Fruit fly (Drosophila melanogaster): Measurements from ENCODE around the gene CG10809.

Gene CG10809

dm6 chr3L:9847420-9847977 is 12.2 kb downstream of the CG10809 start:
- no peak for TF ChIP-seq psq (optimal IDR thresholded peaks at IDR 0.05)
- TF ChIP-seq EcR (GFP tag; optimal IDR thresholded peaks at IDR 0.05): no peak
- TF ChIP-seq CG8478 (optimal IDR thresholded peaks at IDR 0.05): no peak
- no peak for TF ChIP-seq Dll (optimal IDR thresholded peaks at IDR 0.05)
- no peak for TF ChIP-seq pan (optimal IDR thresholded peaks at IDR 0.05)
- TF ChIP-seq usp (GFP tag; optimal IDR thresholded peaks at IDR 0.05): no peak

DNA sequence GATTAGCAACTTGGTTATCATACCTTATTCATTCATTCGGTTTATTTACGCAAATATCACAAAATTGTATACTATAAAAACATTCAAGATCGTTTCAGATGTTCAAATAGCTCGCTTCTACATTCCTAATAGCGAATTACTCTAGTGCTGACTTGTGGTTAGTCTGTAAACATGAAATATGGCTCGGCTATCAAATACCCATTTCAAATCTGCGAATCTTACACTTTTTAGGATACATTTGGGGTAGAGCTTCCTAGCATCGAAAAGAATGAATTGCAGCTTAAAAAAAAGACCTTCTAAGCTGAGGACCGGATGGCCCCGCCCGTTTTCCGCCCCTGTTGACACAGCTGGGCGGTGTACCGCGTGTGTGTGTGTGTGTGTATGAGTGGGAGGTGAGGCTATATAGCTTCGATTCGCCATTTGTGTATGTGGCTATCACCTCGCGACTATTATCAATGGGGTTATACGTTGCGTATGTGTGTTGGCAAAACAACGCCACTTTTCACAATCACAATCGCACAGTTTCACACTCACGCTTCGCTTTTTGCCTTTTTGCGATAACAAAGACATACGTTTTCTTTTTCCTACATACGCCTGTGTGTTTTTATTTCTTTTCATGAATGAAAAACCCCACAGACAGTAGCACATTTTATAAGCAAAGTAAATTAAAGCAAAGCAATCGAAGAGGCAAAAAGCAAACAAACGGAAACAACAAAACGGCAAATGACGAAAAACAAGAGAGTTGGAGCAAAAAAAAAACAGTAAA is 12.9 kb downstream of the CG10809 start:
- no peak for TF ChIP-seq pan (optimal IDR thresholded peaks at IDR 0.05)
- TF ChIP-seq psq (optimal IDR thresholded peaks at IDR 0.05): no peak
- no peak for TF ChIP-seq EcR (GFP tag; optimal IDR thresholded peaks at IDR 0.05)

- no peak for TF ChIP-seq pan (optimal IDR thresholded peaks at IDR 0.05)
- TF ChIP-seq Dll (optimal IDR thresholded peaks at IDR 0.05): no peak
- no peak for TF ChIP-seq psq (optimal IDR thresholded peaks at IDR 0.05)
- no peak for TF ChIP-seq CG8478 (optimal IDR thresholded peaks at IDR 0.05)
- TF ChIP-seq EcR (GFP tag; optimal IDR thresholded peaks at IDR 0.05): no peak
- TF ChIP-seq usp (GFP tag; optimal IDR thresholded peaks at IDR 0.05): no peak
Observed at dm6 chr3L:9845980-9846538, 13.6 kb downstream of the CG10809 start.

DNA sequence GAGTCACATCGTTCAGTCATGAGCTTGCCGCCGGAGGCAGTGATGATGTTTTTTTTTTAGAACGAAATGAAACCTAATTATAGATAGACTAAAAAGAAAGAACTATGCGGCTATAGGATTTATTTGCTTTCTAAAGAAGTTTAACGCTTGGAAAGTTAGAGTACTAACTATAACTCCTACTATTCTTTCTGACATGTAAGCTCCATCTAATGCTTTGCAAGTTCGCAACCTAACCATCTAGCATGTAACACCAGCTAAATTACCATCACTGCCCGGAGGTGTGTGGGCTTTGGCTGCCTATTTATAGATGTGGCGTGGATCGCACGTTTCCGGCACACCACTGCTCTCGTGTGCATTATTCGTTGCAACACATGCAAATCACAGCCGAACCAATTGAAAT is 17.6 kb downstream of the CG10809 start:
- TF ChIP-seq usp (GFP tag; optimal IDR thresholded peaks at IDR 0.05): no peak
- no peak for TF ChIP-seq CG8478 (optimal IDR thresholded peaks at IDR 0.05)
- TF ChIP-seq psq (optimal IDR thresholded peaks at IDR 0.05): no peak
- no peak for TF ChIP-seq EcR (GFP tag; optimal IDR thresholded peaks at IDR 0.05)
- no peak for TF ChIP-seq Dll (optimal IDR thresholded peaks at IDR 0.05)
- no peak for TF ChIP-seq pan (optimal IDR thresholded peaks at IDR 0.05)

DNA sequence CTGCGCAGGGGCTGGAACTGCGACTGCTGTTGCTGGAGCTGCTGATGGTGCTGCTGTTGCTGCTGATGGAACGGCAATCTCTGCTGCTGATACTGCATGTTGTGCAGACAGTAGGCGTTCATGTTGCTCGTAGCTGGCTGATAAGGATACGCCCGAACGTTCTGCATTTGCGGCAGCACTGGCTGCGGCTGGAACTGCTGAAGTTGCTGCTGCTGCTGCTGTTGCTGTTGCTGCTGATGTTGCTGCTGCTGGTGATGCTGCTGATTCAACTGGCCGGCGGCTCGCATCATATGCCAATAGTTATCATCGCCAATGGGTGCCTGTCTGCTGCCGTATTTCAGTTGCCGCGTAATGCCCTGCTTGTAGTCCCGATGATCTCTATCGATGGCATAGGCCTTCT is 19.0 kb downstream of the CG10809 start:
- TF ChIP-seq CG8478 (optimal IDR thresholded peaks at IDR 0.05) (no peak), usp (GFP tag; optimal IDR thresholded peaks at IDR 0.05) (no peak), Dll (optimal IDR thresholded peaks at IDR 0.05) (no peak), EcR (GFP tag; optimal IDR thresholded peaks at IDR 0.05) (no peak), pan (optimal IDR thresholded peaks at IDR 0.05) (no peak), psq (optimal IDR thresholded peaks at IDR 0.05) (no peak)

DNA sequence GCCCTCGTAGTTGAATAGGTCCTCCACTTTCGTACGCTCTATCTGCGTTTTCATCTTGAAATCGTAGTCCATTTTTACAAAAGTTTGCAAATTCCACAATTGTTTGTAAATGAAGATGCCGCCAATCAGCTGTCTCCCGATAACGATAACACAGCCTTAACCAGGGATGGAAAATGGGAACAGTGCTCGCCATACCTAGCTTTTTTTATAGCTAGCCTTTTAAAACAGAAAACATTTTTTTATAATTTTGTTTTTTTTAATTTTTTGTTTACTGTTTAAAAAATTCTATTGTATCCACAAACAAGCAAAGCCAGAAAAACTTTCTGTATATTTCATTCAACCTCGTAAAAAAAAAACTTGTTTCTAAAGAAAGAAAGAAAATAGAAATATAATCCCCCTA is 21.2 kb downstream of the CG10809 start, which contains the start of gene Cdk8:
TSS of gene Cdk8 (minus strand) at position 137 of the 400 bp plus-strand sequence.
- TF ChIP-seq EcR (GFP tag; optimal IDR thresholded peaks at IDR 0.05): no peak
- no peak for TF ChIP-seq usp (GFP tag; optimal IDR thresholded peaks at IDR 0.05)
- TF ChIP-seq CG8478 (optimal IDR thresholded peaks at IDR 0.05): no peak
- no peak for TF ChIP-seq Dll (optimal IDR thresholded peaks at IDR 0.05)
- no peak for TF ChIP-seq pan (optimal IDR thresholded peaks at IDR 0.05)
- no peak for TF ChIP-seq psq (optimal IDR thresholded peaks at IDR 0.05)

DNA sequence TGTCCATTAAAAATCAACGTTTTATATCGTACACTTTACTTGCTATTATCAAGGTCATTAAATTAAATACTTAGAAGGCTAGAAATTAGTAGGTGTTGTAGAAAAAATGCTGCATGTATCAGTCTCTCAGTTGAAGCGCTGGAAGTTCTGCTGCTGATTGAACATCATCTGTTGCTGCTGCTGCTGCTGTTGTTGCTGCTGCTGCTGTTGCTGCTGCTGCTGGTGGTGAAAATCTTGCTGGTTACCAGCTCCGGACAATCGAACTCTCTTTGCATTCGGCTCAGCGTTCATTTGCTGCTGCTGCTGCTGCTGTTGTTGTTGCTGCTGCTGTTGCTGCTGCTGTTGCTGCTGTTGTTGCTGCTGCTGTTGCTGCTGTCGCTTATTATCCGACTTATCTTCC is 22.6 kb downstream of the CG10809 start:
- no peak for TF ChIP-seq EcR (GFP tag; optimal IDR thresholded peaks at IDR 0.05)
- TF ChIP-seq pan (optimal IDR thresholded peaks at IDR 0.05): no peak
- TF ChIP-seq usp (GFP tag; optimal IDR thresholded peaks at IDR 0.05): no peak
- no peak for TF ChIP-seq CG8478 (optimal IDR thresholded peaks at IDR 0.05)
- TF ChIP-seq Dll (optimal IDR thresholded peaks at IDR 0.05): no peak
- TF ChIP-seq psq (optimal IDR thresholded peaks at IDR 0.05): no peak

DNA sequence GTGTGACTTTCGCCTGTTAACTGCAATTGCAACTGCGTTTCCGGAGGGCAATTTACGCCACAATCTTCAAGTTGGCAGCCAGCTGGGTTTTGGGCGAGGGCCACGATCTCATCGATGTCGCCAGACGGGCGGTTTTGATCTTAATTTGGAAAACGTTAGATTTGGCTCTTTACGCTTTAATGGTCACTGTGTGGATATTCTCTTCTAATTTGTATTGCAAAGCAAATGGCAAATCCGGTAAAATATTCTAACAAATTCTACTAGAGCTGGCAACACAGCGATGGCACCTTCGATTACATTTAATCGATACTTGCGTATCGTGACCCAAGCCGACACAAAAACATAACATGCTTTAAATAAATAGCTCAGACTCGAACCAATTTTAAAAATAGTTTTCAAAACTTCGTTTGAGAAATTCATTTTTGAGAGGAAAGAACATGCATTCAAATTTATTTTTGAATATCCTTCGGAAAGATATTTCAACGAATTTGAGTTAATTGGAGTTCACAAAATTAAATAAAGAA is 23.1 kb downstream of the CG10809 start, which contains the start of gene I-2:
TSS of gene I-2 (minus strand) at position 282 of the 524 bp plus-strand sequence.
- TF ChIP-seq psq (optimal IDR thresholded peaks at IDR 0.05): no peak
- TF ChIP-seq CG8478 (optimal IDR thresholded peaks at IDR 0.05): no peak
- TF ChIP-seq Dll (optimal IDR thresholded peaks at IDR 0.05): no peak
- no peak for TF ChIP-seq EcR (GFP tag; optimal IDR thresholded peaks at IDR 0.05)
- TF ChIP-seq usp (GFP tag; optimal IDR thresholded peaks at IDR 0.05): no peak
- TF ChIP-seq pan (optimal IDR thresholded peaks at IDR 0.05): no peak

dm6 chr3L:9832125-9832524 is 27.6 kb downstream of the CG10809 start:
- TF ChIP-seq EcR (GFP tag; optimal IDR thresholded peaks at IDR 0.05) (no peak), usp (GFP tag; optimal IDR thresholded peaks at IDR 0.05) (no peak), psq (optimal IDR thresholded peaks at IDR 0.05) (no peak), Dll (optimal IDR thresholded peaks at IDR 0.05) (no peak)

- no peak for TF ChIP-seq CG8478 (optimal IDR thresholded peaks at IDR 0.05)
- TF ChIP-seq EcR (GFP tag; optimal IDR thresholded peaks at IDR 0.05): no peak
- no peak for TF ChIP-seq Dll (optimal IDR thresholded peaks at IDR 0.05)
- no peak for TF ChIP-seq usp (GFP tag; optimal IDR thresholded peaks at IDR 0.05)
Observed at dm6 chr3L:9829639-9830341, 29.9 kb downstream of the CG10809 start.

DNA sequence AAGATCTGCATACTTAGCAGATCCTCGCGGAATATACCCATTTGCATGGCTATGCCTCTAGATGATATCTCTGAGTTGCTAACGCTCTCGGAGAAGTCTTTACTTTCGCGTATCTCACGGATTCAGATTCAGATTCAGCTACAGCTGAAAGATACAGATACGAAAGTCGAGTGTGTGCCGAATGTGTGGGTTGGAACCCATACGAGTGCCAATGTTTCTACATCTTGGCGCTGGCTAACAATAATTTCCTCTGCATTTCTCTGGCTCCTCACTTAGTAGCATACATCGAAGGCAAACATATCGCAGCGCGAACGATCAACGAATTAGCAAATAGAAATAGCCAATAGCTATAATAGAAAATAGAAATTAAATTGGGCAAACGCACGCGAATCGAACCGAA is 30.5 kb downstream of the CG10809 start:
- no peak for TF ChIP-seq usp (GFP tag; optimal IDR thresholded peaks at IDR 0.05)
- TF ChIP-seq CG8478 (optimal IDR thresholded peaks at IDR 0.05): no peak
- TF ChIP-seq psq (optimal IDR thresholded peaks at IDR 0.05): no peak
- TF ChIP-seq Dll (optimal IDR thresholded peaks at IDR 0.05): no peak
- no peak for TF ChIP-seq pan (optimal IDR thresholded peaks at IDR 0.05)
- TF ChIP-seq EcR (GFP tag; optimal IDR thresholded peaks at IDR 0.05): no peak

- TF ChIP-seq Dll (optimal IDR thresholded peaks at IDR 0.05) (no peak), usp (GFP tag; optimal IDR thresholded peaks at IDR 0.05) (no peak), pan (optimal IDR thresholded peaks at IDR 0.05) (no peak), psq (optimal IDR thresholded peaks at IDR 0.05) (no peak), EcR (GFP tag; optimal IDR thresholded peaks at IDR 0.05) (no peak), CG8478 (optimal IDR thresholded peaks at IDR 0.05) (no peak)
Observed at dm6 chr3L:9824226-9824625, 35.5 kb downstream of the CG10809 start.

All from whole organism.